Worm (Caenorhabditis elegans): ENCODE measurements around the gene T24E12.2.

The T24E12.2 gene

DNA sequence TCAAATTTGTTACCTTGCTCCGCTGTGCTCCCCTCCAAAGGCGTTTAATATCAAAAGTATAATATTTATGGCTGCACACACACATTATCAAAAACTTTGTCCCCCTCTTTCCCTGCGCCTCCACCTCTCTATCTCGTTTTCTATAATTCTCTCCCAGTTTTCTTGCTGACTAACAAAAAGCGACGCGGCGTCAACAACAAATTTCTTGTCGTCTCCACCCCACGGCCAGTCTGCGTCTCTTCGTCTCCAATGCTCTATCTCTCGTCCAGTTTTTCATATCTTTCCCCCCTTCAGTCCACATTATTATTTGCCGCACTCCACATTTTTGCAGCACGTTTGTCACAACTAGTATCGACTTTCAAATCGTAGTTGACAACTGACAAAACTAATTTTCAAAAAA, 27.8 kb downstream of the T24E12.2 start (continued):
- TF ChIP-seq F16B12.6 (tag; optimal IDR thresholded peaks at IDR 0.05): peak; percentile 1
- no peak for TF ChIP-seq aly-2 (tag; optimal IDR thresholded peaks at IDR 0.05)
- no peak for TF ChIP-seq skn-1 (tag; optimal IDR thresholded peaks at IDR 0.05)
- no peak for TF ChIP-seq efl-3 (GFP tag; optimal IDR thresholded peaks at IDR 0.05)
- no peak for TF ChIP-seq jun-1 (tag; optimal IDR thresholded peaks at IDR 0.05)
- no peak for TF ChIP-seq nhr-28 (tag; optimal IDR thresholded peaks at IDR 0.05)
- TF ChIP-seq hlh-17 (GFP tag; optimal IDR thresholded peaks at IDR 0.05; ENCODE audit: borderline replicate concordance): no peak
- peak; percentile 85 for TF ChIP-seq lin-14 (GFP tag; optimal IDR thresholded peaks at IDR 0.05)
- no peak for TF ChIP-seq egl-27 (tag; optimal IDR thresholded peaks at IDR 0.05)

DNA sequence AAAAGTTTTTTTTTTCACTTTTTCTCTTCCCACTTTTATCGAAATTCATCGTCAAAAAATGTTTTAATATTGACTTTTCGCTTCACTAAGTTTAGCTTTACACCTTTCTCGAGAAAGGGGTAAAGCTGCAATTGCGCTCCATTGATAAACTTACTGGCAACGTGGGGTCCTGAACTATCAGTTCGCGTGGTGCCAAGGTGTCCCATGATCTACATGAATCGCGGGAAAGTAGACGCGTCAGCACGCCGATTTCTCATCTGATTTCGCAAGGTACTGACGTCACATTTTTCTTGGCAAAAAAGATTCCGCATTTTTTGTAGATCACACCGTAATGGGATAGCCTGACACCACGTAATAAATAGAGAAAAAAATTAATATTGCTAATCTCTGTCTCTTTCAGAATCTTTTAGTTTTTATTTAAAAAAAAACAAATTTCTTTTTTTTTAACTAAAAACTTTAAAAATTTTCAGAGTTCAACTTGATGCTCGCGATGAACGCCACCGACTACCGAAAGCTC, 29.1 kb downstream of the T24E12.2 start, which contains the start of gene lido-15:
TSS of gene lido-15 (plus strand) at position 467 of the 517 bp plus-strand sequence.
- peak in 1 of 2 experiments; percentile 5 for TF ChIP-seq efl-1 (optimal IDR thresholded peaks at IDR 0.05)
- no peak for TF ChIP-seq efl-1 (GFP tag; optimal IDR thresholded peaks at IDR 0.05 in 1 of 2)
- TF ChIP-seq pqm-1 (tag; optimal IDR thresholded peaks at IDR 0.05): no peak

DNA sequence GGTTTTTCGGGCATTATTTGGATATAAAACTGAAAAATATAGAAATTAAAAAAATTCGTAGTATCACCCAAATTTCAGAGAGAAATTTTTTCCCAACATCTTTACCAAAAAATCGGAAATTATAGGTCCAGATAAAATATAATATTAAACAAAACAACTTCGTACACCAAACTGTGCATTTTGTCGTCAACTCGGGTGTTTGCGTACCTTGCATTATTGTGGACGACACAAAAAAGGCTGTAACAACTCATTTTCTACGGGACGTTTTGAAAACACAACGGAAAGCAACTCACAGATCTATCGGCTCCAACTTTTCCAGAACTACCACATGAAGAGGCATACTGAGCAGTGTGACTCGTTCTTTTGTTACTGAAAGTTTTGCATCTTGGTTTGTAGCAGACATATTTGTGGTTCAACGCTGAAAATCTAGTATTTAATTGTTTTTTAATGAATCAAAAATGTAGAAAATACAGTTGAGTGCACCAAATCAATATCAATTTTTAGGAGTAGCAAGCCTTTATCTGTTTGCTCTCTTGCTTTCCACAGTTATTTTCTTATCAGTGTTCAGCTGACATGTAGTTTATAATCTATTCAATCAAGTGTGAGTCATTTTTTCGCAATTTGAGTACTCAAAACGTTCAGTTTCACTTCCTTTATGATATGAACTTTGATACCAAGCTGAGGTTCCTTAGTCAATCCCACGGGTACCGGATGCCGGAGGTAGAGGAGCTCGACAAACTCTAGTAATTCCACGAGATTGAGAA, 32.9 kb downstream of the T24E12.2 start:
- no peak for TF ChIP-seq egl-27 (tag; optimal IDR thresholded peaks at IDR 0.05)
- no peak for TF ChIP-seq tlp-1 (tag; optimal IDR thresholded peaks at IDR 0.05)
- peak; percentile 79 for TF ChIP-seq F16B12.6 (tag; optimal IDR thresholded peaks at IDR 0.05)
- TF ChIP-seq lin-14 (GFP tag; optimal IDR thresholded peaks at IDR 0.05): no peak
- TF ChIP-seq snu-23 (GFP tag; optimal IDR thresholded peaks at IDR 0.05): peak; percentile 11
- peak; percentile 34 to 55 for TF ChIP-seq efl-1 (optimal IDR thresholded peaks at IDR 0.05)
- TF ChIP-seq efl-1 (GFP tag; optimal IDR thresholded peaks at IDR 0.05 in 1 of 2): peak; percentile 39 to 68
- peak; percentile 83 for TF ChIP-seq elt-2 (tag; optimal IDR thresholded peaks at IDR 0.05)
- peak in 1 of 2 experiments; percentile 15 for TF ChIP-seq lin-35 (GFP tag; optimal IDR thresholded peaks at IDR 0.05)
- peak; percentile 15 for TF ChIP-seq nhr-90 (tag; optimal IDR thresholded peaks at IDR 0.05; ENCODE audit: poor library complexity)
- peak; percentile 31 for TF ChIP-seq nhr-47 (tag; optimal IDR thresholded peaks at IDR 0.05)
- no peak for TF ChIP-seq fkh-8 (tag; optimal IDR thresholded peaks at IDR 0.05)
- TF ChIP-seq nhr-71 (tag; optimal IDR thresholded peaks at IDR 0.05): peak; percentile 14
- TF ChIP-seq nhr-237 (tag; optimal IDR thresholded peaks at IDR 0.05): no peak
- TF ChIP-seq nhr-28 (tag; optimal IDR thresholded peaks at IDR 0.05): no peak
- TF ChIP-seq lsy-2 (tag; optimal IDR thresholded peaks at IDR 0.05): peak; percentile 26
- no peak for TF ChIP-seq hlh-4 (tag; optimal IDR thresholded peaks at IDR 0.05)
- TF ChIP-seq mep-1 (tag; optimal IDR thresholded peaks at IDR 0.05): no peak
- TF ChIP-seq lin-13 (GFP tag; optimal IDR thresholded peaks at IDR 0.05): no peak
- no peak for TF ChIP-seq dsc-1 (tag; optimal IDR thresholded peaks at IDR 0.05)
- TF ChIP-seq nhr-20 (tag; optimal IDR thresholded peaks at IDR 0.05): peak; percentile 21
- peak in 2 of 3 experiments; percentile 21 to 53 for TF ChIP-seq dpl-1 (GFP tag; optimal IDR thresholded peaks at IDR 0.05)
- peak; percentile 0 for TF ChIP-seq swsn-7 (tag; optimal IDR thresholded peaks at IDR 0.05)
- no peak for TF ChIP-seq unc-98 (GFP tag; IDR thresholded peaks at IDR 0.05)

DNA sequence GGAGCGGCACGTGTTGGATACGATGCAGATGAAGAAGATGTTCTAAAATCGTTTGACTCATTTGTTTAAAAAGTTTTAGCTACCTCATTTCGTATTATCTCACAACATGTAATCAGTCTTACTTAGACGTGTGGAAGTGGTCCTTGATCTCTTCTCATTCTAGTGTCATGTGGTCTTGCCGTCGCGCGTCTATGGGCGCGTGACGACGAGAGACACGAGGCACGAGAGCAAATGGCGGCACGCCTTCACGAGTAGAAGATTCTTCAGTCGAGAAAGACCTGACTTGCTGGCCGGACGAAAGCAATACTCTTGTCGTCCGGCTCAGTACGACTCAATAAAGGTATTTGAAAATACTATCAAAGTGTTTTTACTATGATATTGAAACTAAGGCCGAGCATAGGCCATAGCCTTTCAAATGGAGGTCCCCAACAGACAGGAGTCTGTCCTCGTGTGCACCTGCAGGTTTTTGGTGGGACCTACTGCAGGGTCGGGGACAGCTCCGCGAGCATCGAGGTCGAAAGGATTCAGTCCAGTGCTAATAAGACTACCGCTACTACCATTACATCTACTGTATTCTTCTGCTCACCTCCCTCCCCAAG, 33.6 kb downstream of the T24E12.2 start, which contains the start of gene fbxa-24:
TSS of gene fbxa-24 (plus strand) at position 276 of the 599 bp plus-strand sequence.
- peak; percentile 41 to 55 for TF ChIP-seq efl-1 (optimal IDR thresholded peaks at IDR 0.05)
- TF ChIP-seq efl-1 (GFP tag; optimal IDR thresholded peaks at IDR 0.05 in 1 of 2): peak; percentile 22 to 50
- peak; percentile 65 for TF ChIP-seq nhr-85 (tag)
- peak; percentile 33 for TF ChIP-seq swsn-7 (tag; optimal IDR thresholded peaks at IDR 0.05)
- peak; percentile 7 for TF ChIP-seq rnt-1 (tag; optimal IDR thresholded peaks at IDR 0.05)
- peak; percentile 27 for TF ChIP-seq isw-1 (GFP tag; IDR thresholded peaks at IDR 0.05)
- peak; percentile 37 for TF ChIP-seq nhr-47 (tag; optimal IDR thresholded peaks at IDR 0.05)
- TF ChIP-seq mep-1 (tag; optimal IDR thresholded peaks at IDR 0.05): peak; percentile 38
- TF ChIP-seq nhr-71 (tag; optimal IDR thresholded peaks at IDR 0.05): peak; percentile 57
- TF ChIP-seq nhr-20 (tag; optimal IDR thresholded peaks at IDR 0.05): peak; percentile 34
- TF ChIP-seq snu-23 (GFP tag; optimal IDR thresholded peaks at IDR 0.05): peak; percentile 30
- peak in 1 of 2 experiments; percentile 6 for TF ChIP-seq lin-35 (GFP tag; optimal IDR thresholded peaks at IDR 0.05)
- peak; percentile 77 for TF ChIP-seq lin-14 (GFP tag; optimal IDR thresholded peaks at IDR 0.05)
- TF ChIP-seq egl-13 (tag; optimal IDR thresholded peaks at IDR 0.05): peak; percentile 6
- TF ChIP-seq F16B12.6 (tag; optimal IDR thresholded peaks at IDR 0.05): peak; percentile 6
- peak; percentile 23 for TF ChIP-seq unc-86 (tag; optimal IDR thresholded peaks at IDR 0.05)
- TF ChIP-seq dsc-1 (tag; optimal IDR thresholded peaks at IDR 0.05): peak; percentile 9
- TF ChIP-seq nhr-19 (GFP tag; conservative IDR thresholded peaks at IDR 0.05): peak; percentile 58
- peak; percentile 30 to 46 for TF ChIP-seq lsy-2 (tag; optimal IDR thresholded peaks at IDR 0.05)
- TF ChIP-seq dpl-1 (GFP tag; optimal IDR thresholded peaks at IDR 0.05): peak in 1 of 3 experiments; percentile 34
- peak; percentile 4 for TF ChIP-seq xbp-1 (tag; optimal IDR thresholded peaks at IDR 0.05)
- TF ChIP-seq tbx-2 (tag; optimal IDR thresholded peaks at IDR 0.05): peak; percentile 31
- peak; percentile 72 for TF ChIP-seq fkh-8 (tag; optimal IDR thresholded peaks at IDR 0.05)
